Worm (Caenorhabditis elegans) whole organism, L4/young adult: Measurements from ENCODE around the gene tag-52.

Experiments
- W03F9.2 ChIP-seq: fragments of 150-350 bp; optimal IDR thresholded peaks from 2 replicates; lab custom pipeline; 2014; ENCODE audit warnings: missing biosample characterization, missing genetic modification characterization
- dao-5 ChIP-seq: sonication (generic microtip); optimal IDR thresholded peaks from 2 replicates; lab custom pipeline; 2016; ENCODE audit warnings: missing genotype, missing genetic modification characterization, moderate library complexity, missing compliant biosample characterization
- him-1 ChIP-seq: sonication (generic microtip); optimal IDR thresholded peaks from 2 replicates; lab custom pipeline; 2016; ENCODE audit warnings: missing genotype, missing genetic modification reagents, missing genetic modification characterization, missing compliant biosample characterization

Gene tag-52

DNA sequence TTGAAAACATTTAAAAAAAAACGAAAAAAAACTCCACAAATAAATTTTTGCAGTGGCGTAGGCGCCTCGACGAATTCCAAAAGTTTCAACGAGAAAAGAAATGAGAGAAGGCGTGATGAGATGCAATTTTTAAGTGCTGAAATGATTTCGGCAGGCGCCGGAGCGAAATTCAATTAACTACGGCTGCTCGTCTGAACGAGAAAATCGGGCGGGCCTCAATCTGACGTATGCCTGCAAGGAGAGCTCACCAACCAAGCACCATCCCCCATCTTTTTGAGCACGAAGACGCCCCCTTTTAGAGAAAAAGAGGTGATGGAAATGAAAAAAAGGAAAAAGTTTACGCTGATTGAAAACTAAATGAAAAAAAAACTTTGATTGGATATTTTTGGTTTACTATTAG is 43.6 kb downstream of the tag-52 start:
- TF ChIP-seq dao-5 (tag; lab: Kevin White, UChicago) (no peak), him-1 (tag; lab: Kevin White, UChicago) (no peak), W03F9.2 (tag; lab: Kevin White, UChicago) (no peak)

ce11 chrX:3633654-3634053 is 44.7 kb downstream of the tag-52 start, which contains the start of gene gst-11:
gst-11 (minus strand) TSS chrX:3633754.
- TF ChIP-seq him-1 (tag; lab: Kevin White, UChicago): no peak
- no peak for TF ChIP-seq W03F9.2 (tag; lab: Kevin White, UChicago)
- no peak for TF ChIP-seq dao-5 (tag; lab: Kevin White, UChicago)

DNA sequence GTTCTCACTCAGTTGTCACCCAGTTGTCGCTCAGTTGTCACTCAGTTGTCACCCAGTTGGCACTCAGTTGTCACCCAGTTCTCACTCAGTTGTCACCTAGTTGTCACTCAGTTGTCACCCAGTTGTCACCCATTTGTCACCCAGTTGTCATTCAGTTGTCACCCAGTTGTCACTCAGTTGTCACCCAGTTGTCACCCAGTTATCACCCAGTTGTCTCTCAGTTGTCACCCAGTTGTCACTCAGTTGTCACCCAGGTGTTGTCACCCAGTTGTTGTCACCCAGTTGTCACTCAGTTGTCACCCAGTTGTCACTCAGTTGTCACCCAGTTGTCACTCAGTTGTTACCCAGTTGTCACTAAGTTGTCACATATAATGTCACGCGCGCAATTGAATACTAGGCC is 46.8 kb downstream of the tag-52 start:
- TF ChIP-seq him-1 (tag; lab: Kevin White, UChicago) (no peak), dao-5 (tag; lab: Kevin White, UChicago) (no peak), W03F9.2 (tag; lab: Kevin White, UChicago) (no peak)

ce11 chrX:3630090-3630489 is 48.3 kb downstream of the tag-52 start:
- no peak for TF ChIP-seq W03F9.2 (tag; lab: Kevin White, UChicago)
- TF ChIP-seq him-1 (tag; lab: Kevin White, UChicago): no peak
- TF ChIP-seq dao-5 (tag; lab: Kevin White, UChicago): no peak

- no peak for TF ChIP-seq him-1 (tag; lab: Kevin White, UChicago)
- no peak for TF ChIP-seq dao-5 (tag; lab: Kevin White, UChicago)
- no peak for TF ChIP-seq W03F9.2 (tag; lab: Kevin White, UChicago)
Observed at ce11 chrX:3628016-3628415, 50.3 kb downstream of the tag-52 start, which contains the start of gene vep-2. vep-2 (plus strand) TSS chrX:3628316.

ce11 chrX:3625599-3625998 is 52.8 kb downstream of the tag-52 start:
- no peak for TF ChIP-seq dao-5 (tag; lab: Kevin White, UChicago)
- no peak for TF ChIP-seq W03F9.2 (tag; lab: Kevin White, UChicago)
- no peak for TF ChIP-seq him-1 (tag; lab: Kevin White, UChicago)
